Fruit fly (Drosophila melanogaster): ENCODE results near the gene nudE.

The nudE gene

dm6 chr3L:9899046-9899659 lies at the start of gene nudE:
Gene nudE (plus strand): TSS chr3L:9899241.
- TF ChIP-seq CG8478 (optimal IDR thresholded peaks at IDR 0.05) (no peak), usp (GFP tag; optimal IDR thresholded peaks at IDR 0.05) (no peak), psq (optimal IDR thresholded peaks at IDR 0.05) (no peak), EcR (GFP tag; optimal IDR thresholded peaks at IDR 0.05) (no peak), pan (optimal IDR thresholded peaks at IDR 0.05) (no peak), Dll (optimal IDR thresholded peaks at IDR 0.05) (no peak)

dm6 chr3L:9850114-9850513 lies 48.9 kb upstream of the nudE start:
- no peak for TF ChIP-seq usp (GFP tag; optimal IDR thresholded peaks at IDR 0.05)
- no peak for TF ChIP-seq psq (optimal IDR thresholded peaks at IDR 0.05)
- TF ChIP-seq Dll (optimal IDR thresholded peaks at IDR 0.05) = no peak
- no peak for TF ChIP-seq CG8478 (optimal IDR thresholded peaks at IDR 0.05)
- no peak for TF ChIP-seq pan (optimal IDR thresholded peaks at IDR 0.05)
- TF ChIP-seq EcR (GFP tag; optimal IDR thresholded peaks at IDR 0.05) = no peak

- TF ChIP-seq CG8478 (optimal IDR thresholded peaks at IDR 0.05) = no peak
- no peak for TF ChIP-seq psq (optimal IDR thresholded peaks at IDR 0.05)
- no peak for TF ChIP-seq EcR (GFP tag; optimal IDR thresholded peaks at IDR 0.05)
- no peak for TF ChIP-seq usp (GFP tag; optimal IDR thresholded peaks at IDR 0.05)
- TF ChIP-seq pan (optimal IDR thresholded peaks at IDR 0.05) = no peak
- TF ChIP-seq Dll (optimal IDR thresholded peaks at IDR 0.05) = no peak
Measured at dm6 chr3L:9851000-9851671, 47.9 kb upstream of the nudE start.

- TF ChIP-seq psq (optimal IDR thresholded peaks at IDR 0.05) = no peak
- no peak for TF ChIP-seq pan (optimal IDR thresholded peaks at IDR 0.05)
- TF ChIP-seq Dll (optimal IDR thresholded peaks at IDR 0.05) = no peak
- no peak for TF ChIP-seq usp (GFP tag; optimal IDR thresholded peaks at IDR 0.05)
- no peak for TF ChIP-seq EcR (GFP tag; optimal IDR thresholded peaks at IDR 0.05)
- no peak for TF ChIP-seq CG8478 (optimal IDR thresholded peaks at IDR 0.05)
Measured at dm6 chr3L:9853140-9853746, 45.8 kb upstream of the nudE start.

- TF ChIP-seq Dll (optimal IDR thresholded peaks at IDR 0.05) (no peak), CG8478 (optimal IDR thresholded peaks at IDR 0.05) (peak; percentile 63)
Measured at dm6 chr3L:9853895-9854470, 45.1 kb upstream of the nudE start.

- no peak for TF ChIP-seq psq (optimal IDR thresholded peaks at IDR 0.05)
- peak; percentile 37 for TF ChIP-seq CG8478 (optimal IDR thresholded peaks at IDR 0.05)
Measured at dm6 chr3L:9854583-9855519, 44.2 kb upstream of the nudE start, which contains the start of gene RasGAP1. Gene RasGAP1 (minus strand): TSS chr3L:9855285.

- no peak for TF ChIP-seq usp (GFP tag; optimal IDR thresholded peaks at IDR 0.05)
- no peak for TF ChIP-seq psq (optimal IDR thresholded peaks at IDR 0.05)
- no peak for TF ChIP-seq CG8478 (optimal IDR thresholded peaks at IDR 0.05)
- TF ChIP-seq EcR (GFP tag; optimal IDR thresholded peaks at IDR 0.05) = no peak
- no peak for TF ChIP-seq Dll (optimal IDR thresholded peaks at IDR 0.05)
- no peak for TF ChIP-seq pan (optimal IDR thresholded peaks at IDR 0.05)
Measured at dm6 chr3L:9855784-9856426, 43.1 kb upstream of the nudE start.

- TF ChIP-seq usp (GFP tag; optimal IDR thresholded peaks at IDR 0.05) (no peak), CG8478 (optimal IDR thresholded peaks at IDR 0.05) (no peak)
Measured at dm6 chr3L:9856430-9857218, 42.4 kb upstream of the nudE start.

dm6 chr3L:9859624-9860023 lies 39.4 kb upstream of the nudE start, which contains the start of gene CG10809:
Gene CG10809 (minus strand): TSS chr3L:9859889.
- TF ChIP-seq Dll (optimal IDR thresholded peaks at IDR 0.05) (no peak), EcR (GFP tag; optimal IDR thresholded peaks at IDR 0.05) (no peak), psq (optimal IDR thresholded peaks at IDR 0.05) (no peak), pan (optimal IDR thresholded peaks at IDR 0.05) (no peak), usp (GFP tag; optimal IDR thresholded peaks at IDR 0.05) (no peak), CG8478 (optimal IDR thresholded peaks at IDR 0.05) (no peak)

- TF ChIP-seq usp (GFP tag; optimal IDR thresholded peaks at IDR 0.05) (no peak), pan (optimal IDR thresholded peaks at IDR 0.05) (no peak), CG8478 (optimal IDR thresholded peaks at IDR 0.05) (no peak), EcR (GFP tag; optimal IDR thresholded peaks at IDR 0.05) (no peak), psq (optimal IDR thresholded peaks at IDR 0.05) (no peak), Dll (optimal IDR thresholded peaks at IDR 0.05) (no peak)
Measured at dm6 chr3L:9863656-9864055, 35.4 kb upstream of the nudE start.

Measured in whole organism.